Worm (Caenorhabditis elegans) whole organism, mixed stage, embryonic: Measurements from ENCODE around the gene Y82E9BR.20.

Experiments
- mab-5 ChIP-seq: fragments of 150-350 bp; optimal IDR thresholded peaks from 2 replicates; lab custom pipeline; 2014; ENCODE audit warnings: missing biosample characterization, missing genetic modification characterization
- mls-2 ChIP-seq: sonication (generic microtip); optimal IDR thresholded peaks from 2 replicates; lab custom pipeline; 2016; ENCODE audit warnings: mild to moderate bottlenecking, missing genetic modification characterization, moderate library complexity, missing compliant biosample characterization
- unc-39 ChIP-seq: fragments of 150-350 bp; optimal IDR thresholded peaks from 2 replicates; lab custom pipeline; 2014; ENCODE audit warnings: missing biosample characterization, missing genetic modification characterization
- unc-62 ChIP-seq: fragments of 150-350 bp; optimal IDR thresholded peaks from 2 replicates; lab custom pipeline; 2014; ENCODE audit warnings: missing biosample characterization, missing genetic modification reagents, missing genetic modification characterization

ce11 chrIII:1340240-1340639 is 34.0 kb upstream of the Y82E9BR.20 start, which contains the start of gene fbxa-5:
- TF ChIP-seq unc-62 (no peak), mls-2 (tag; lab: Kevin White, UChicago) (no peak), mab-5 (tag; lab: Kevin White, UChicago) (no peak), unc-39 (no peak)
